Worm (Caenorhabditis elegans) whole organism, L4 larva: Measurements from ENCODE around the gene tbc-10.
A peak's percentile ranks its signal among the peaks of the same experiment; 100 is the strongest.

Source experiments
- F26F4.8 ChIP-seq: fragments of 200-800 bp; sonication (Bioruptor generic); conservative IDR thresholded peaks from 2 replicates; pipeline ENCODE4 v1.3.6; 2022; ENCODE audit warnings: missing genetic modification characterization, missing compliant biosample characterization
- R02D3.7 ChIP-seq: fragments of 150-350 bp; sonication (generic microtip); optimal IDR thresholded peaks from 3 replicates; lab custom pipeline; 2014; ENCODE audit warnings: missing biosample characterization, missing genetic modification characterization
- T20F7.1 ChIP-seq: fragments of 200-800 bp; sonication (Bioruptor generic); optimal IDR thresholded peaks from 2 replicates; lab custom pipeline; 2018; ENCODE audit warnings: mild to moderate bottlenecking, missing genetic modification characterization, missing compliant biosample characterization
- Y105C5A.15 ChIP-seq: fragments of 200-800 bp; sonication (Bioruptor generic); IDR thresholded peaks from 2 replicates; pipeline ENCODE4 v1.3.6; 2022; ENCODE audit warnings: missing genetic modification characterization, missing compliant biosample characterization
- Y48G9A.11 ChIP-seq: fragments of 200-800 bp; sonication (Bioruptor generic); IDR thresholded peaks from 2 replicates; pipeline ENCODE4 v1.3.6; 2022; ENCODE audit warnings: missing genetic modification reagents, missing genetic modification characterization, missing compliant biosample characterization
- arid-1 ChIP-seq: fragments of 200-800 bp; sonication (Bioruptor generic); conservative IDR thresholded peaks from 2 replicates; pipeline ENCODE4 v1.3.6; 2022; ENCODE audit warnings: missing genetic modification reagents, missing genetic modification characterization, missing compliant biosample characterization
- ceh-20 ChIP-seq: fragments of 200-800 bp; sonication (Bioruptor generic); IDR thresholded peaks from 2 replicates; pipeline ENCODE4 v1.3.6; 2022; ENCODE audit warnings: missing genetic modification reagents, missing genetic modification characterization, missing compliant biosample characterization
- ceh-28 ChIP-seq: fragments of 150-350 bp; optimal IDR thresholded peaks from 2 replicates; lab custom pipeline; 2014; ENCODE audit warnings: missing biosample characterization, missing genetic modification reagents, missing genetic modification characterization
- daf-16 ChIP-seq, 3 experiments: sonication (generic microtip); optimal IDR thresholded peaks; 2 replicates each; lab custom pipeline; 2016 to 2017; ENCODE audit warnings: missing genetic modification characterization in 3 of 3, missing genetic modification reagents in 3 of 3, mild to moderate bottlenecking in 2 of 3, missing compliant biosample characterization in 2 of 3, missing biosample characterization in 1 of 3, moderate library complexity in 1 of 3
- daf-19 ChIP-seq: fragments of 200-800 bp; sonication (Bioruptor generic); conservative IDR thresholded peaks from 2 replicates; pipeline ENCODE4 v1.3.6; 2022; ENCODE audit warnings: missing genetic modification characterization, missing compliant biosample characterization
- dmd-6 ChIP-seq: fragments of 200-800 bp; sonication (Bioruptor generic); IDR thresholded peaks from 2 replicates; pipeline ENCODE4 v1.3.6; 2022; ENCODE audit warnings: missing genetic modification reagents, missing genetic modification characterization, missing compliant biosample characterization
- dmd-9 ChIP-seq: fragments of 200-800 bp; sonication (Bioruptor generic); IDR thresholded peaks from 2 replicates; pipeline ENCODE4 v1.3.6; 2022; ENCODE audit warnings: missing genetic modification reagents, missing genetic modification characterization, missing compliant biosample characterization
- dpl-1 ChIP-seq: fragments of 150-350 bp; optimal IDR thresholded peaks from 2 replicates; lab custom pipeline; 2014; ENCODE audit warnings: missing biosample characterization, missing genetic modification reagents, missing genetic modification characterization
- duxl-1 ChIP-seq: sonication (generic microtip); optimal IDR thresholded peaks from 2 replicates; lab custom pipeline; 2016; ENCODE audit warnings: mild to moderate bottlenecking, missing genetic modification characterization, moderate library complexity, missing compliant biosample characterization; ENCODE audit not compliant: poor library complexity
- egl-43 ChIP-seq: fragments of 200-800 bp; sonication (Bioruptor generic); IDR thresholded peaks from 2 replicates; pipeline ENCODE4 v1.3.6; 2022; ENCODE audit warnings: missing genetic modification reagents, missing genetic modification characterization, missing compliant biosample characterization
- hif-1 ChIP-seq, 2 experiments: sonication (generic microtip); optimal IDR thresholded peaks; 2 replicates each; lab custom pipeline; 2016 to 2017; ENCODE audit warnings: missing compliant biosample characterization in 2 of 2, missing genetic modification characterization in 2 of 2, missing genetic modification reagents in 2 of 2, missing genotype in 2 of 2, mild to moderate bottlenecking in 1 of 2
- hmg-1.1 ChIP-seq: fragments of 200-800 bp; sonication (Bioruptor generic); IDR thresholded peaks from 2 replicates; pipeline ENCODE4 v1.3.6; 2022; ENCODE audit warnings: missing genetic modification reagents, missing genetic modification characterization, missing compliant biosample characterization
- jun-1 ChIP-seq: fragments of 150-350 bp; optimal IDR thresholded peaks from 2 replicates; lab custom pipeline; 2014; ENCODE audit warnings: missing biosample characterization, missing genetic modification reagents, missing genetic modification characterization
- lin-1 ChIP-seq: fragments of 200-800 bp; sonication (Bioruptor generic); IDR thresholded peaks from 2 replicates; pipeline ENCODE4 v1.3.6; 2022; ENCODE audit warnings: missing genetic modification reagents, missing genetic modification characterization, missing compliant biosample characterization
- lin-38 ChIP-seq: fragments of 200-800 bp; sonication (Bioruptor generic); IDR thresholded peaks from 2 replicates; pipeline ENCODE4 v1.3.6; 2022; ENCODE audit warnings: missing genetic modification reagents, missing genetic modification characterization, missing compliant biosample characterization
- mdt-29 ChIP-seq: fragments of 200-800 bp; sonication (Bioruptor generic); IDR thresholded peaks from 2 replicates; pipeline ENCODE4 v1.3.6; 2022; ENCODE audit warnings: missing genetic modification reagents, missing genetic modification characterization, missing compliant biosample characterization
- mes-2 ChIP-seq: sonication (generic microtip); optimal IDR thresholded peaks from 2 replicates; lab custom pipeline; 2016; ENCODE audit warnings: missing genotype, mild to moderate bottlenecking, missing genetic modification characterization, missing compliant biosample characterization; ENCODE audit not compliant: poor library complexity, severe bottlenecking
- nhr-11 ChIP-seq: fragments of 150-350 bp; optimal IDR thresholded peaks from 2 replicates; lab custom pipeline; 2014; ENCODE audit warnings: missing biosample characterization, missing genetic modification characterization
- nhr-6 ChIP-seq: fragments of 150-350 bp; optimal IDR thresholded peaks from 2 replicates; lab custom pipeline; 2014; ENCODE audit warnings: missing biosample characterization, missing genetic modification characterization
- nhr-76 ChIP-seq: fragments of 150-350 bp; optimal IDR thresholded peaks from 2 replicates; lab custom pipeline; 2014; ENCODE audit warnings: missing biosample characterization, missing genetic modification characterization
- pha-4 ChIP-seq, 2 experiments: fragments of 150-350 bp in 1 of 2; fragments of 200-800 bp in 1 of 2; sonication (Bioruptor generic) in 1 of 2; IDR thresholded peaks in 1 of 2; optimal IDR thresholded peaks in 1 of 2; 2 replicates each; pipeline versions ENCODE4 v1.3.6 to Lab custom; 2014 to 2022; ENCODE audit warnings: missing genetic modification characterization in 2 of 2, missing genetic modification reagents in 2 of 2, missing biosample characterization in 1 of 2, missing compliant biosample characterization in 1 of 2
- php-3 ChIP-seq: fragments of 200-800 bp; sonication (Bioruptor generic); IDR thresholded peaks from 2 replicates; pipeline ENCODE4 v1.3.6; 2022; ENCODE audit warnings: missing genetic modification reagents, missing genetic modification characterization, missing compliant biosample characterization
- pqm-1 ChIP-seq: sonication (generic microtip); optimal IDR thresholded peaks from 2 replicates; lab custom pipeline; 2017; ENCODE audit warnings: missing biosample characterization, missing genetic modification characterization
- set-16 ChIP-seq: fragments of 200-800 bp; sonication (Bioruptor generic); IDR thresholded peaks from 2 replicates; pipeline ENCODE4 v1.3.6; 2022; ENCODE audit warnings: missing genetic modification reagents, missing genetic modification characterization, missing compliant biosample characterization
- snpc-1.2 ChIP-seq: fragments of 200-800 bp; sonication (Bioruptor generic); IDR thresholded peaks from 2 replicates; pipeline ENCODE4 v1.3.6; 2022; ENCODE audit warnings: missing genetic modification reagents, missing genetic modification characterization, missing compliant biosample characterization
- snpc-4 ChIP-seq: fragments of 150-350 bp; optimal IDR thresholded peaks from 2 replicates; lab custom pipeline; 2014; ENCODE audit warnings: missing biosample characterization, missing genetic modification characterization
- spr-1 ChIP-seq: sonication (generic microtip); optimal IDR thresholded peaks from 2 replicates; lab custom pipeline; 2016; ENCODE audit warnings: mild to moderate bottlenecking, missing genetic modification characterization, missing compliant biosample characterization
- spr-3 ChIP-seq: fragments of 200-800 bp; sonication (Bioruptor generic); optimal IDR thresholded peaks from 2 replicates; lab custom pipeline; 2018; ENCODE audit warnings: mild to moderate bottlenecking, missing genetic modification characterization, missing compliant biosample characterization
- unc-62 ChIP-seq, 3 experiments: fragments of 150-350 bp in 1 of 3; sonication (generic microtip); optimal IDR thresholded peaks in 2 of 3; peaks in 1 of 3; 1 replicate in 1 of 3; 2 replicates in 2 of 3; lab custom pipeline; 2014 to 2017; ENCODE audit warnings: missing biosample characterization in 3 of 3, missing genetic modification characterization in 3 of 3, missing genetic modification reagents in 3 of 3, missing genotype in 1 of 3
- zag-1 ChIP-seq: fragments of 150-350 bp; optimal IDR thresholded peaks from 2 replicates; lab custom pipeline; 2014; ENCODE audit warnings: missing biosample characterization, missing genetic modification characterization
- zip-11 ChIP-seq: fragments of 200-800 bp; sonication (Bioruptor generic); IDR thresholded peaks from 2 replicates; pipeline ENCODE4 v1.3.6; 2022; ENCODE audit warnings: missing genetic modification characterization, missing compliant biosample characterization
- ztf-7 ChIP-seq: fragments of 150-350 bp; optimal IDR thresholded peaks from 2 replicates; lab custom pipeline; 2014; ENCODE audit warnings: missing biosample characterization, missing genetic modification characterization

tbc-10 gene

DNA sequence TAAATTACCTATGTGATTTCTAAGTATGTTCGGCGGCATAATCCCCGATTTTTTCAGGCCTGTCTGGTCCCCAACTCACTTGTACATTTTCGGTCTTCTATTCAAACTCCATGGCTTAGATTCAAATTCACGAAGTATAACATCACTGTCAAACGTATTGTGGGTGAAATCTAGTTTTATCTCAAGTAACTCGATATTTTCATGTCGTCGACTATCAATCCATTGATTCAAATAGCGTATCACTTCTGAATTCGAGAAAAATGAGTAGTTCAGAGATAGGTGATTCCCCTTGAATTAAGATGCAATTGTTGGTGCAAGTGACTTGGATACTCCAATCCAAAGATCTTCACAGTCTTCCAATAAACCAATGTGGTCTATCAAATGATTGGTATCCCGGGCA lies 18.4 kb upstream of the tbc-10 start:
- TF ChIP-seq unc-62 (GFP tag; optimal IDR thresholded peaks at IDR 0.05 in 1 of 2; lab: Kevin White, UChicago), result peak in 1 of 2 experiments; percentile 94
- no peak for TF ChIP-seq unc-62 (tag; optimal IDR thresholded peaks at IDR 0.05; lab: Kevin White, UChicago)
- no peak for TF ChIP-seq pqm-1

DNA sequence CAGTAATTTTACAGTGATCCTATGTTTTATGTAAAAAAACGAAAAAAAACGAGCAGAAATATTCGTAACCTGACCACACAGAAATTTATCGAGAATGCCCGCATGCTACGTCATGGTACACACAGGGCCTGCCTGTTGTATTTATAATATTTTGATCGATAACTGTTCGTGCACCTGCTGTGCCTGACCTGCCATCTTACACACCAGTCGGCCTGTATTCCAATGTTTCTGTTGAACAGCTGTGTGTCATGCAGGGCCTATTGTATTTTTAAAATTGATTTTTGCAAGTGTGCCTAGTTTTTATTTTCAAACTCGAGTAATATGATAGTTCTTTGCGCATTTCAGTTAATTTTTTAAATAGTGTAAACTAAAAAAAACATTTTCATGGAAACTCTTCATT lies 16.8 kb upstream of the tbc-10 start:
- TF ChIP-seq zag-1 (tag; lab: Kevin White, UChicago) (no peak), zip-11 (GFP tag; lab: Robert Waterston, UW) (no peak), daf-19 (GFP tag; lab: Robert Waterston, UW) (no peak), dmd-9 (no peak), lin-1 (GFP tag; lab: Robert Waterston, UW) (no peak), R02D3.7 (no peak), ztf-7 (tag; lab: Kevin White, UChicago) (no peak), spr-1 (tag; lab: Kevin White, UChicago) (no peak), duxl-1 (tag; lab: Kevin White, UChicago) (no peak), snpc-4 (tag; lab: Kevin White, UChicago) (no peak), T20F7.1 (GFP tag; lab: Kevin White, UChicago) (no peak)

DNA sequence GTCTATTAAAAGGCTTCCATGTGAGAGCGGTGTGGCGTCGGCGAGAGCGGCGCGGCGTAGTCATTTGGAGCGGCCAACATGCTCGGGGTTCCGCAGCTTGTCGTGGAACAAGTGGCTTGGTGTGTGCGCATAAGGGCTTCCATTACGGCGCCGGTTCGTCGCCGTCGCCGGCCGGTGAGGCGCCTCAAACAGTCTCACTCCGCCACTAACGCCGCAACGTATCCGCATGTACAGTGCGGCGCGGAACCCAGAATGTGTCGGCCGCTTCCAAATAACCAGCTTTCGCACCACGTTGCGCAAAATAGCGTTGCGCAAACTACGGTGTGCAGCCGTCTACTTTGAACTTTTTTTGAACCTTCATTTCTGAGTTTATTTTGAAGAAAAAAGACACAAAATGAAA lies 12.1 kb upstream of the tbc-10 start:
- no peak for TF ChIP-seq hmg-1.1
- no peak for TF ChIP-seq nhr-11 (tag; lab: Kevin White, UChicago)
- no peak for TF ChIP-seq nhr-6 (tag; lab: Kevin White, UChicago)
- 0 out of 2 replicates have a peak, but pooled peaks have one; percentile 22 for TF ChIP-seq Y48G9A.11 (GFP tag; lab: Robert Waterston, UW)
- TF ChIP-seq php-3 (GFP tag; lab: Robert Waterston, UW), result peak; percentile 19; the same call in 1 of the 2 replicates
- TF ChIP-seq egl-43, result 0 out of 2 replicates have a peak, but pooled peaks have one; percentile 27
- TF ChIP-seq lin-1 (GFP tag; lab: Robert Waterston, UW), result no peak
- 0 out of 2 replicates have a peak, but pooled peaks have one; percentile 57 for TF ChIP-seq snpc-1.2 (GFP tag; lab: Robert Waterston, UW)
- TF ChIP-seq F26F4.8 (GFP tag; lab: Robert Waterston, UW), result no peak
- no peak for TF ChIP-seq ceh-28 (tag; lab: Kevin White, UChicago)
- TF ChIP-seq set-16 (GFP tag; lab: Robert Waterston, UW), result peak; percentile 91
- TF ChIP-seq, all 104 proteins: peak for 5

DNA sequence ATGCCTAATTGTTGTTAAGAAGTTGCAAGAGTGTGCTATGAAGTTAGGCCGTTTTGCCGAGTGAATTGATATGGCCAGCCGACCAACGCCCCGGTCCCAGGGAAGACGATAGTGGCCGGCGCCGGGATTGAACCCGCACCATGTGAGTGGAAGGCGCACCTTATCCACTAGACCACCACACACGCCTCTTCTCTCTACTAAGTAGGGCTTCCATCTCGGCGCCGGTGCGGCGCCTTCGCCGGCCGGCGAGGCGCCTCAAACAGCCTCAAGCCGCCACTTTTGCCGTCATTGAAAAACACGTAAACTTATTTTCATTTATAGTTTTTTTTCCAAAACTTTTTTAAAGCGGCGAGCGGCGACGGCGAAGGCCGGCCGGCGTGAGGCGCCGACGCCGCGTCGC lies 4.2 kb upstream of the tbc-10 start:
- TF ChIP-seq nhr-76 (tag; lab: Kevin White, UChicago) (no peak), spr-3 (GFP tag; lab: Kevin White, UChicago) (no peak), hif-1 (tag; optimal IDR thresholded peaks at IDR 0.05; lab: Kevin White, UChicago) (no peak), ceh-20 (GFP tag; lab: Robert Waterston, UW) (no peak), Y105C5A.15 (no peak), pha-4 (GFP tag; IDR thresholded peaks at IDR 0.05; lab: Robert Waterston, UW) (0 out of 2 replicates have a peak, but pooled peaks have one; percentile 48), pha-4 (tag; optimal IDR thresholded peaks at IDR 0.05; lab: Kevin White, UChicago) (no peak), dmd-6 (GFP tag; lab: Robert Waterston, UW) (no peak), egl-43 (peak; percentile 48; the same call in 1 of the 2 replicates), arid-1 (GFP tag; lab: Robert Waterston, UW) (no peak), lin-38 (GFP tag; lab: Robert Waterston, UW) (0 out of 2 replicates have a peak, but pooled peaks have one; percentile 21), jun-1 (tag; lab: Kevin White, UChicago) (no peak), unc-62 (GFP tag; optimal IDR thresholded peaks at IDR 0.05 in 1 of 2; lab: Kevin White, UChicago) (no peak), unc-62 (tag; optimal IDR thresholded peaks at IDR 0.05; lab: Kevin White, UChicago) (no peak), daf-16 (GFP tag; optimal IDR thresholded peaks at IDR 0.05; lab: Kevin White, UChicago) (no peak), daf-16 (tag; optimal IDR thresholded peaks at IDR 0.05; lab: Kevin White, UChicago) (no peak), mes-2 (tag; lab: Kevin White, UChicago) (peak; percentile 31), set-16 (GFP tag; lab: Robert Waterston, UW) (peak; percentile 90), mdt-29 (GFP tag; lab: Robert Waterston, UW) (no peak), dpl-1 (GFP tag; lab: Kevin White, UChicago) (no peak)
- TF ChIP-seq, all 104 proteins: peak for 5
